Worm (Caenorhabditis elegans) whole organism, L4 larva: ENCODE results near the gene dig-1.
A peak's percentile ranks its signal among the peaks of the same experiment; 100 is the strongest.

Experiments
- F10B5.3 ChIP-seq: sonication (generic microtip); optimal IDR thresholded peaks from 2 replicates; lab custom pipeline; 2016; ENCODE audit warnings: mild to moderate bottlenecking, missing genetic modification characterization, missing compliant biosample characterization
- F49E8.2 ChIP-seq: sonication (generic microtip); optimal IDR thresholded peaks from 2 replicates; lab custom pipeline; 2016; ENCODE audit warnings: missing compliant biosample characterization, mild to moderate bottlenecking, missing genetic modification characterization, borderline replicate concordance
- T20F7.1 ChIP-seq: fragments of 200-800 bp; sonication (Bioruptor generic); optimal IDR thresholded peaks from 2 replicates; lab custom pipeline; 2018; ENCODE audit warnings: mild to moderate bottlenecking, missing genetic modification characterization, missing compliant biosample characterization
- Y105C5A.15 ChIP-seq: fragments of 200-800 bp; sonication (Bioruptor generic); IDR thresholded peaks from 2 replicates; pipeline ENCODE4 v1.3.6; 2022; ENCODE audit warnings: missing genetic modification characterization, missing compliant biosample characterization
- Y48G9A.11 ChIP-seq: fragments of 200-800 bp; sonication (Bioruptor generic); IDR thresholded peaks from 2 replicates; pipeline ENCODE4 v1.3.6; 2022; ENCODE audit warnings: missing genetic modification reagents, missing genetic modification characterization, missing compliant biosample characterization
- ZK546.5 ChIP-seq, 2 experiments: sonication (generic microtip); optimal IDR thresholded peaks; 2 replicates each; lab custom pipeline; 2017; ENCODE audit warnings: missing biosample characterization in 2 of 2, missing genetic modification characterization in 2 of 2
- aly-2 ChIP-seq: sonication (generic microtip); optimal IDR thresholded peaks from 2 replicates; lab custom pipeline; 2018; ENCODE audit warnings: missing biosample characterization, missing genetic modification characterization
- ceh-44 ChIP-seq: fragments of 200-800 bp; sonication (Bioruptor generic); IDR thresholded peaks from 2 replicates; pipeline ENCODE4 v1.3.6; 2022; ENCODE audit warnings: missing genetic modification reagents, missing genetic modification characterization, missing compliant biosample characterization
- cey-2 ChIP-seq: sonication (generic microtip); optimal IDR thresholded peaks from 3 replicates; lab custom pipeline; 2017; ENCODE audit warnings: missing genetic modification characterization, mild to moderate bottlenecking, missing compliant biosample characterization, antibody characterized with exemption, borderline replicate concordance; ENCODE audit not compliant: insufficient read depth
- dmd-9 ChIP-seq: fragments of 200-800 bp; sonication (Bioruptor generic); IDR thresholded peaks from 2 replicates; pipeline ENCODE4 v1.3.6; 2022; ENCODE audit warnings: missing genetic modification reagents, missing genetic modification characterization, missing compliant biosample characterization
- dpl-1 ChIP-seq: fragments of 150-350 bp; optimal IDR thresholded peaks from 2 replicates; lab custom pipeline; 2014; ENCODE audit warnings: missing biosample characterization, missing genetic modification reagents, missing genetic modification characterization
- egl-27 ChIP-seq: sonication (generic microtip); optimal IDR thresholded peaks from 3 replicates; lab custom pipeline; 2017; ENCODE audit warnings: missing biosample characterization, missing genetic modification reagents, missing genetic modification characterization
- gei-8 ChIP-seq: fragments of 200-800 bp; sonication (Bioruptor generic); optimal IDR thresholded peaks from 2 replicates; lab custom pipeline; 2018; ENCODE audit warnings: mild to moderate bottlenecking, missing genetic modification characterization, missing compliant biosample characterization
- hif-1 ChIP-seq, 2 experiments: sonication (generic microtip); optimal IDR thresholded peaks; 2 replicates each; lab custom pipeline; 2016 to 2017; ENCODE audit warnings: missing compliant biosample characterization in 2 of 2, missing genetic modification characterization in 2 of 2, missing genetic modification reagents in 2 of 2, missing genotype in 2 of 2, mild to moderate bottlenecking in 1 of 2
- lin-13 ChIP-seq: fragments of 150-350 bp; optimal IDR thresholded peaks from 2 replicates; lab custom pipeline; 2014; ENCODE audit warnings: missing biosample characterization, missing genetic modification reagents, missing genetic modification characterization
- lin-38 ChIP-seq: fragments of 200-800 bp; sonication (Bioruptor generic); IDR thresholded peaks from 2 replicates; pipeline ENCODE4 v1.3.6; 2022; ENCODE audit warnings: missing genetic modification reagents, missing genetic modification characterization, missing compliant biosample characterization
- lir-3 ChIP-seq: sonication (generic microtip); optimal IDR thresholded peaks from 2 replicates; lab custom pipeline; 2016; ENCODE audit warnings: mild to moderate bottlenecking, missing genetic modification characterization, missing compliant biosample characterization
- madf-5 ChIP-seq, 2 experiments: fragments of 200-800 bp; sonication (Bioruptor generic); IDR thresholded peaks; 2 replicates each; pipeline ENCODE4 v1.3.6; 2022; ENCODE audit warnings: missing compliant biosample characterization in 2 of 2, missing genetic modification characterization in 2 of 2
- nhr-237 ChIP-seq: sonication (generic microtip); optimal IDR thresholded peaks from 2 replicates; lab custom pipeline; 2017; ENCODE audit warnings: missing biosample characterization, missing genetic modification characterization
- nhr-25 ChIP-seq: sonication (generic microtip); optimal IDR thresholded peaks from 2 replicates; lab custom pipeline; 2017; ENCODE audit warnings: missing genetic modification characterization, mild to moderate bottlenecking, missing compliant biosample characterization, antibody characterized with exemption, moderate library complexity, borderline replicate concordance; ENCODE audit not compliant: insufficient read depth
- nhr-6 ChIP-seq: fragments of 150-350 bp; optimal IDR thresholded peaks from 2 replicates; lab custom pipeline; 2014; ENCODE audit warnings: missing biosample characterization, missing genetic modification characterization
- nhr-76 ChIP-seq: fragments of 150-350 bp; optimal IDR thresholded peaks from 2 replicates; lab custom pipeline; 2014; ENCODE audit warnings: missing biosample characterization, missing genetic modification characterization
- nhr-77 ChIP-seq: fragments of 150-350 bp; optimal IDR thresholded peaks from 2 replicates; lab custom pipeline; 2014; ENCODE audit warnings: missing biosample characterization, missing genetic modification characterization
- pha-4 ChIP-seq, 2 experiments: fragments of 150-350 bp in 1 of 2; fragments of 200-800 bp in 1 of 2; sonication (Bioruptor generic) in 1 of 2; IDR thresholded peaks in 1 of 2; optimal IDR thresholded peaks in 1 of 2; 2 replicates each; pipeline versions ENCODE4 v1.3.6 to Lab custom; 2014 to 2022; ENCODE audit warnings: missing genetic modification characterization in 2 of 2, missing genetic modification reagents in 2 of 2, missing biosample characterization in 1 of 2, missing compliant biosample characterization in 1 of 2
- sdz-12 ChIP-seq: fragments of 200-800 bp; sonication (Bioruptor generic); optimal IDR thresholded peaks from 2 replicates; lab custom pipeline; 2018; ENCODE audit warnings: mild to moderate bottlenecking, missing genetic modification characterization, missing compliant biosample characterization
- unc-62 ChIP-seq, 3 experiments: fragments of 150-350 bp in 1 of 3; sonication (generic microtip); optimal IDR thresholded peaks in 2 of 3; peaks in 1 of 3; 1 replicate in 1 of 3; 2 replicates in 2 of 3; lab custom pipeline; 2014 to 2017; ENCODE audit warnings: missing biosample characterization in 3 of 3, missing genetic modification characterization in 3 of 3, missing genetic modification reagents in 3 of 3, missing genotype in 1 of 3
- zag-1 ChIP-seq: fragments of 150-350 bp; optimal IDR thresholded peaks from 2 replicates; lab custom pipeline; 2014; ENCODE audit warnings: missing biosample characterization, missing genetic modification characterization
- zip-2 ChIP-seq: fragments of 150-350 bp; optimal IDR thresholded peaks from 2 replicates; lab custom pipeline; 2014; ENCODE audit warnings: missing biosample characterization, missing genetic modification characterization
- ztf-7 ChIP-seq: fragments of 150-350 bp; optimal IDR thresholded peaks from 2 replicates; lab custom pipeline; 2014; ENCODE audit warnings: missing biosample characterization, missing genetic modification characterization

The dig-1 gene

ce11 chrIII:6709983-6710382, 36.1 kb upstream of the dig-1 start, which contains the start of gene isw-1 (continued):
- no peak for TF ChIP-seq sdz-12 (GFP tag; lab: Kevin White, UChicago)
- TF ChIP-seq lin-13 (GFP tag; lab: Kevin White, UChicago): no peak
- no peak for TF ChIP-seq aly-2 (tag; lab: Kevin White, UChicago)

- TF ChIP-seq ZK546.5 (tag; optimal IDR thresholded peaks at IDR 0.05; lab: Kevin White, UChicago) (no peak), dmd-9 (no peak), F49E8.2 (tag; lab: Kevin White, UChicago) (peak; percentile 31)
Measured at ce11 chrIII:6711590-6711989, 34.5 kb upstream of the dig-1 start, which contains the start of gene F37A4.5. TSS of gene F37A4.5 (plus strand) at chrIII:6711890.

ce11 chrIII:6713266-6713665, 32.8 kb upstream of the dig-1 start, which contains the start of gene F37A4.4:
TSS of gene F37A4.4 (plus strand) at chrIII:6713566.
- no peak for TF ChIP-seq nhr-237 (tag; lab: Kevin White, UChicago)
- no peak for TF ChIP-seq gei-8 (GFP tag; lab: Kevin White, UChicago)
- no peak for TF ChIP-seq T20F7.1 (GFP tag; lab: Kevin White, UChicago)
- no peak for TF ChIP-seq hif-1 (tag; optimal IDR thresholded peaks at IDR 0.05; lab: Kevin White, UChicago)
- no peak for TF ChIP-seq lir-3 (tag; lab: Kevin White, UChicago)

- TF ChIP-seq unc-62 (GFP tag; optimal IDR thresholded peaks at IDR 0.05 in 1 of 2; lab: Kevin White, UChicago) (peak in 1 of 2 experiments; percentile 24), unc-62 (tag; optimal IDR thresholded peaks at IDR 0.05; lab: Kevin White, UChicago) (no peak), nhr-77 (no peak)
Measured at ce11 chrIII:6718270-6718669, 27.8 kb upstream of the dig-1 start, which contains the start of gene F37A4.3. TSS of gene F37A4.3 (plus strand) at chrIII:6718570.

- TF ChIP-seq hif-1 (tag; optimal IDR thresholded peaks at IDR 0.05; lab: Kevin White, UChicago) (no peak), Y48G9A.11 (GFP tag; lab: Robert Waterston, UW) (peak; percentile 93), T20F7.1 (GFP tag; lab: Kevin White, UChicago) (peak; percentile 93), dpl-1 (peak; percentile 29), zag-1 (tag; lab: Kevin White, UChicago) (no peak)
- TF ChIP-seq, all 104 proteins: peak for 3
Measured at ce11 chrIII:6722208-6722679, 23.9 kb upstream of the dig-1 start, which contains the start of the genes bath-41 and F37A4.2. TSS of gene bath-41 (minus strand) at chrIII:6722258. TSS of gene F37A4.2 (plus strand) at chrIII:6722454.

ce11 chrIII:6723089-6723488, 23.0 kb upstream of the dig-1 start, which contains the start of gene F37A4.1:
TSS of gene F37A4.1 (plus strand) at chrIII:6723389.
- no peak for TF ChIP-seq egl-27
- no peak for TF ChIP-seq madf-5 (GFP tag; IDR thresholded peaks at IDR 0.05; lab: Robert Waterston, UW)

- TF ChIP-seq ceh-44 (GFP tag; lab: Robert Waterston, UW) (no peak), lin-38 (GFP tag; lab: Robert Waterston, UW) (0 out of 2 replicates have a peak, but pooled peaks have one; percentile 37), zip-2 (tag; lab: Kevin White, UChicago) (no peak)
Measured at ce11 chrIII:6725489-6725888, 20.6 kb upstream of the dig-1 start, which contains the start of gene wdr-4. TSS of gene wdr-4 (plus strand) at chrIII:6725789.

- TF ChIP-seq gei-8 (GFP tag; lab: Kevin White, UChicago) (no peak), ztf-7 (tag; lab: Kevin White, UChicago) (no peak), nhr-25 (tag; lab: Kevin White, UChicago) (no peak), F10B5.3 (no peak), lir-3 (tag; lab: Kevin White, UChicago) (no peak), madf-5 (GFP tag; IDR thresholded peaks at IDR 0.05; lab: Robert Waterston, UW) (no peak), nhr-6 (tag; lab: Kevin White, UChicago) (no peak), pha-4 (GFP tag; IDR thresholded peaks at IDR 0.05; lab: Robert Waterston, UW) (no peak), pha-4 (tag; optimal IDR thresholded peaks at IDR 0.05; lab: Kevin White, UChicago) (no peak), Y105C5A.15 (GFP tag; lab: Robert Waterston, UW) (no peak), nhr-77 (no peak), cey-2 (tag; lab: Kevin White, UChicago) (no peak), nhr-76 (tag; lab: Kevin White, UChicago) (no peak), unc-62 (GFP tag; optimal IDR thresholded peaks at IDR 0.05 in 1 of 2; lab: Kevin White, UChicago) (no peak), unc-62 (tag; optimal IDR thresholded peaks at IDR 0.05; lab: Kevin White, UChicago) (no peak), zag-1 (tag; lab: Kevin White, UChicago) (no peak)
Measured at ce11 chrIII:6730185-6730850, 15.8 kb upstream of the dig-1 start, which contains the start of the genes Y102E9.5 and odr-4. TSS of gene Y102E9.5 (minus strand) at chrIII:6730285. TSS of gene odr-4 (plus strand) at chrIII:6730800.
